Fruit fly (Drosophila melanogaster): ENCODE measurements around the gene p38a.

dm6 chr3R:24130080-24130479, 22.0 kb downstream of the p38a start, which contains the start of the genes GatB and Tsc1:
- TF ChIP-seq cic (GFP tag; optimal IDR thresholded peaks at IDR 0.05) (peak; percentile 14), tj (GFP tag; optimal IDR thresholded peaks at IDR 0.05) (peak; percentile 21), cnc (optimal IDR thresholded peaks at IDR 0.05) (no peak), CG7045 (GFP tag; optimal IDR thresholded peaks at IDR 0.05) (no peak), CG33017 (tag; optimal IDR thresholded peaks at IDR 0.05) (no peak), toe (GFP tag; optimal IDR thresholded peaks at IDR 0.05) (no peak), CG7101 (tag; optimal IDR thresholded peaks at IDR 0.05) (no peak), ovo (GFP tag; optimal IDR thresholded peaks at IDR 0.05) (no peak), CG14711 (tag; optimal IDR thresholded peaks at IDR 0.05) (no peak)
